Fruit fly (Drosophila melanogaster): ENCODE measurements around the gene Ddx56.

- TF ChIP-seq Sox15 (GFP tag; optimal IDR thresholded peaks at IDR 0.05) (no peak), Sox102F (GFP tag; optimal IDR thresholded peaks at IDR 0.05) (peak; percentile 37), CG1621 (tag; optimal IDR thresholded peaks at IDR 0.05) (no peak)
Measured at dm6 chrX:21375595-21376047, 12.1 kb downstream of the Ddx56 start.
